Fruit fly (Drosophila melanogaster): ENCODE data around the gene CG7990.

The CG7990 gene

DNA sequence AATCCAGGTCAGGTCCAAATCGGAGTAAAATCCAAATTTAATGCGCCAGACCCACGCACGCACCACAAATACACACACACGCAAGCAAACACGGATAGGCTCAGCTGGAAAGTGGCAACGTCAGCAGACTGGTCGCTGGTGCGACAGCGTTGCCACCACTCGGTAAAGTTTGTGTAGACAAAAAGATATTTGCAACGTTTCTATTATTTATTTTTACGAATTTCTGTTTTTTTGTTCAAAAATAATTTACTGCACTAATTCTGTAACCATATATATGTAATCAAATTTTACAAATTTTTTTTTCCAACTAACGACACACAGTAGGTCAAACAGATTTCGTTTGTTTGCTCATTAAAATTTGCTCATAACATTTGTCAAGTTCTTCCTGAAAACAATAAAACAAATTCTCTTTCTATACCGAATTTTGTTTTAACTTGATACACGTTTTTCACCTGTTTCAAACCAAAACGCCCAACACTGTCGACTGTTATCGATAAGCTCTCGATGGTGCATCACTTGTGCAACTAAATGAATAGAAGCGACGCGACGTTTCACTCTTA lies 22.0 kb downstream of the CG7990 start, which contains the start of the genes CG7556 and CG7453 (continued):
- TF ChIP-seq CG11456 (GFP tag; IDR thresholded peaks at IDR 0.05) = no peak; the same call in 2 of the 3 replicates
- no peak for TF ChIP-seq eve (GFP tag; optimal IDR thresholded peaks at IDR 0.05)
- TF ChIP-seq ssp (GFP tag; IDR thresholded peaks at IDR 0.05) = peak; percentile 46
- no peak for TF ChIP-seq GATAe (GFP tag; conservative IDR thresholded peaks at IDR 0.05)
- TF ChIP-seq zen (tag; optimal IDR thresholded peaks at IDR 0.05) = peak; percentile 22
- peak; percentile 31; the same call in 1 of the 2 replicates for TF ChIP-seq CG4730 (GFP tag; IDR thresholded peaks at IDR 0.05)
- TF ChIP-seq Hsf (GFP tag; optimal IDR thresholded peaks at IDR 0.05) = peak; percentile 78
- TF ChIP-seq Blimp-1 (GFP tag; optimal IDR thresholded peaks at IDR 0.05) = peak; percentile 61
- peak; percentile 34 for TF ChIP-seq nau (GFP tag; optimal IDR thresholded peaks at IDR 0.05)
- no peak for TF ChIP-seq run (tag; optimal IDR thresholded peaks at IDR 0.05)
- TF ChIP-seq CG8478 (optimal IDR thresholded peaks at IDR 0.05) = no peak
- TF ChIP-seq NfI (GFP tag; optimal IDR thresholded peaks at IDR 0.05) = peak; percentile 76
- TF ChIP-seq CTCF (GFP tag; optimal IDR thresholded peaks at IDR 0.05) = no peak
- peak; percentile 69 to 70 for TF ChIP-seq Hr51 (GFP tag; optimal IDR thresholded peaks at IDR 0.05)
- no peak for TF ChIP-seq toy (GFP tag; IDR thresholded peaks at IDR 0.05)
- TF ChIP-seq CG3726 (GFP tag; IDR thresholded peaks at IDR 0.05) = no peak
- TF ChIP-seq dati (GFP tag; IDR thresholded peaks at IDR 0.05) = no peak
- 0 out of 2 replicates have a peak, but pooled peaks have one; percentile 9 for TF ChIP-seq onecut (GFP tag; IDR thresholded peaks at IDR 0.05)
- peak; percentile 31 for TF ChIP-seq lbe (GFP tag; optimal IDR thresholded peaks at IDR 0.05)
- peak; percentile 79 for TF ChIP-seq tio (GFP tag; optimal IDR thresholded peaks at IDR 0.05)
- no peak for TF ChIP-seq TFAM (GFP tag; optimal IDR thresholded peaks at IDR 0.05)
- TF ChIP-seq CG11560 (tag; IDR thresholded peaks at IDR 0.05) = peak; percentile 31; the same call in 1 of the 3 replicates
- TF ChIP-seq CG11398 (GFP tag; optimal IDR thresholded peaks at IDR 0.05) = peak; percentile 60
- TF ChIP-seq CG8388 (GFP tag; optimal IDR thresholded peaks at IDR 0.05) = peak; percentile 64
- peak; percentile 22 for TF ChIP-seq org-1 (GFP tag; optimal IDR thresholded peaks at IDR 0.05)
- TF ChIP-seq dysf (GFP tag; IDR thresholded peaks at IDR 0.05) = peak; percentile 76
- peak; percentile 65 for TF ChIP-seq unpg (GFP tag; optimal IDR thresholded peaks at IDR 0.05)
- TF ChIP-seq Eip74EF (GFP tag; optimal IDR thresholded peaks at IDR 0.05) = peak in 1 of 2 experiments; percentile 51
- peak; percentile 45 for TF ChIP-seq CG31224 (GFP tag; IDR thresholded peaks at IDR 0.05)
- TF ChIP-seq Rfx (GFP tag; IDR thresholded peaks at IDR 0.05) = peak; percentile 69
- no peak for TF ChIP-seq hb (GFP tag; IDR thresholded peaks at IDR 0.05; ENCODE audit: partially characterized antibody)
- TF ChIP-seq prd (optimal IDR thresholded peaks at IDR 0.05) = no peak
- TF ChIP-seq prd (GFP tag; IDR thresholded peaks at IDR 0.05) = peak; percentile 71
- TF ChIP-seq aop (GFP tag; IDR thresholded peaks at IDR 0.05) = no peak
- TF ChIP-seq usp (GFP tag; optimal IDR thresholded peaks at IDR 0.05) = no peak
- TF ChIP-seq sim (GFP tag; IDR thresholded peaks at IDR 0.05) = no peak
- peak; percentile 65 for TF ChIP-seq CG12155 (GFP tag; optimal IDR thresholded peaks at IDR 0.05)
- peak; percentile 54 for TF ChIP-seq CG9437 (GFP tag; optimal IDR thresholded peaks at IDR 0.05)
- TF ChIP-seq nmo (GFP tag; optimal IDR thresholded peaks at IDR 0.05) = peak; percentile 80
- no peak for TF ChIP-seq CG8281 (tag; optimal IDR thresholded peaks at IDR 0.05)
- TF ChIP-seq psq (GFP tag; optimal IDR thresholded peaks at IDR 0.05) = peak; percentile 29
- TF ChIP-seq Ravus (GFP tag; IDR thresholded peaks at IDR 0.05) = no peak
- TF ChIP-seq ato (GFP tag; IDR thresholded peaks at IDR 0.05; ENCODE audit: partially characterized antibody) = no peak
- TF ChIP-seq CG6813 (GFP tag; optimal IDR thresholded peaks at IDR 0.05) = no peak
- TF ChIP-seq HHEX (GFP tag; optimal IDR thresholded peaks at IDR 0.05) = peak; percentile 37
- TF ChIP-seq CG2678 (tag; optimal IDR thresholded peaks at IDR 0.05) = peak; percentile 79
- peak; percentile 65 for TF ChIP-seq CG16815 (GFP tag; optimal IDR thresholded peaks at IDR 0.05)
- TF ChIP-seq CG15011 (GFP tag; optimal IDR thresholded peaks at IDR 0.05) = peak; percentile 54
- TF ChIP-seq ham (GFP tag; IDR thresholded peaks at IDR 0.05) = no peak
- TF ChIP-seq CG9932 (GFP tag; IDR thresholded peaks at IDR 0.05) = peak; percentile 70
- TF ChIP-seq Max (GFP tag; optimal IDR thresholded peaks at IDR 0.05) = peak; percentile 83

All from whole organism, embryonic.